Worm (Caenorhabditis elegans) whole organism, L1 larva: ENCODE measurements around the gene C36A4.10.
"Not testable (repeated sequence)": the region's sequence is repeated elsewhere in the genome, so short reads cannot be mapped to it uniquely, and the experiment has no call there.

Source experiments
- ceh-90 ChIP-seq: sonication (generic microtip); optimal IDR thresholded peaks from 2 replicates; lab custom pipeline; 2016; ENCODE audit warnings: missing genetic modification characterization, missing compliant biosample characterization
- elt-3 ChIP-seq, 6 experiments: fragments of 150-350 bp in 1 of 6; sonication (generic microtip); optimal IDR thresholded peaks; 2 replicates each; lab custom pipeline; 2017 to 2018; ENCODE audit warnings: missing biosample characterization in 6 of 6, missing genetic modification characterization in 6 of 6, inconsistent platforms in 1 of 6
- lin-13 ChIP-seq: fragments of 150-350 bp; optimal IDR thresholded peaks from 2 replicates; lab custom pipeline; 2014; ENCODE audit warnings: missing biosample characterization, missing genetic modification reagents, missing genetic modification characterization
- lsy-2 ChIP-seq, 2 experiments: fragments of 150-350 bp; optimal IDR thresholded peaks; 2 replicates each; lab custom pipeline; 2014; ENCODE audit warnings: missing biosample characterization in 2 of 2, missing genetic modification characterization in 2 of 2
- nhr-20 ChIP-seq: sonication (generic microtip); optimal IDR thresholded peaks from 2 replicates; lab custom pipeline; 2016; ENCODE audit warnings: mild to moderate bottlenecking, missing genetic modification characterization, missing compliant biosample characterization
- nhr-84 ChIP-seq: sonication (generic microtip); optimal IDR thresholded peaks from 2 replicates; lab custom pipeline; 2017; ENCODE audit warnings: missing biosample characterization, missing genetic modification characterization
- pqm-1 ChIP-seq: sonication (generic microtip); optimal IDR thresholded peaks from 3 replicates; lab custom pipeline; 2017; ENCODE audit warnings: missing biosample characterization, missing genetic modification characterization
- snpc-4 ChIP-seq: fragments of 150-350 bp; optimal IDR thresholded peaks from 2 replicates; lab custom pipeline; 2014; ENCODE audit warnings: missing biosample characterization, missing genetic modification characterization
- sptf-1 ChIP-seq: fragments of 150-350 bp; optimal IDR thresholded peaks from 2 replicates; lab custom pipeline; 2014; ENCODE audit warnings: missing biosample characterization, missing genetic modification characterization
- tlp-1 ChIP-seq: fragments of 150-350 bp; optimal IDR thresholded peaks from 2 replicates; lab custom pipeline; 2014; ENCODE audit warnings: missing biosample characterization, missing genetic modification characterization

ce11 chrIII:3854868-3855267 lies 23.6 kb upstream of the C36A4.10 start:
- not testable (repeated sequence) for TF ChIP-seq snpc-4 (tag; lab: Kevin White, UChicago); nhr-84; pqm-1 (tag; lab: Kevin White, UChicago); ceh-90 (tag; lab: Kevin White, UChicago); tlp-1 (tag; lab: Kevin White, UChicago); elt-3 (tag; optimal IDR thresholded peaks at IDR 0.05; lab: Kevin White, UChicago); lin-13 (GFP tag; lab: Kevin White, UChicago); sptf-1
- TF ChIP-seq lsy-2 (tag; optimal IDR thresholded peaks at IDR 0.05; lab: Kevin White, UChicago) (peak; percentile 77 to 86), nhr-20 (tag; lab: Kevin White, UChicago) (peak; percentile 51)
